Worm (Caenorhabditis elegans) whole organism, early embryonic: ENCODE data around the gene F55E10.4.

Experiments used
- aly-1 ChIP-seq: sonication (generic microtip); optimal IDR thresholded peaks from 2 replicates; lab custom pipeline; 2016; ENCODE audit warnings: missing genetic modification characterization, missing compliant biosample characterization
- ama-1 ChIP-seq: fragments of 150-350 bp; optimal IDR thresholded peaks from 2 replicates; lab custom pipeline; 2014
- ceh-13 ChIP-seq: fragments of 200-800 bp; sonication (Bioruptor generic); optimal IDR thresholded peaks from 2 replicates; lab custom pipeline; 2018; ENCODE audit warnings: mild to moderate bottlenecking, missing genetic modification characterization, missing compliant biosample characterization
- ceh-36 ChIP-seq: sonication (generic microtip); optimal IDR thresholded peaks from 2 replicates; lab custom pipeline; 2016; ENCODE audit warnings: missing genetic modification characterization, inconsistent platforms, missing compliant biosample characterization
- ets-7 ChIP-seq: sonication (generic microtip); optimal IDR thresholded peaks from 2 replicates; lab custom pipeline; 2016; ENCODE audit warnings: missing genotype, missing genetic modification characterization, missing compliant biosample characterization
- flt-1 ChIP-seq: fragments of 200-800 bp; sonication (Bioruptor generic); IDR thresholded peaks from 2 replicates; pipeline ENCODE4 v1.3.6; 2022; ENCODE audit warnings: missing genetic modification characterization, missing compliant biosample characterization
- hmbx-1 ChIP-seq: sonication (generic microtip); optimal IDR thresholded peaks from 2 replicates; lab custom pipeline; 2016; ENCODE audit warnings: mild to moderate bottlenecking, missing genetic modification characterization, missing compliant biosample characterization
- hmg-4 ChIP-seq: fragments of 200-800 bp; sonication (Bioruptor generic); optimal IDR thresholded peaks from 2 replicates; lab custom pipeline; 2018; ENCODE audit warnings: mild to moderate bottlenecking, missing genetic modification characterization, missing compliant biosample characterization
- hnd-1 ChIP-seq: sonication (generic microtip); optimal IDR thresholded peaks from 2 replicates; lab custom pipeline; 2016; ENCODE audit warnings: missing genetic modification characterization, missing compliant biosample characterization
- pes-1 ChIP-seq: fragments of 200-800 bp; sonication (Bioruptor generic); IDR thresholded peaks from 2 replicates; pipeline ENCODE4 v1.3.6; 2022; ENCODE audit warnings: missing genetic modification reagents, missing genetic modification characterization, missing compliant biosample characterization
- scrt-1 ChIP-seq: fragments of 200-800 bp; sonication (Bioruptor generic); IDR thresholded peaks from 2 replicates; pipeline ENCODE4 v1.3.6; 2022; ENCODE audit warnings: missing genetic modification characterization, missing compliant biosample characterization
- sea-1 ChIP-seq: fragments of 200-800 bp; sonication (Bioruptor generic); conservative IDR thresholded peaks from 2 replicates; pipeline ENCODE4 v1.3.6; 2022; ENCODE audit warnings: missing genetic modification characterization, missing compliant biosample characterization
- tbx-37 ChIP-seq: fragments of 200-800 bp; sonication (Bioruptor generic); conservative IDR thresholded peaks from 2 replicates; pipeline ENCODE4 v1.3.6; 2022; ENCODE audit warnings: missing genetic modification reagents, missing genetic modification characterization, missing compliant biosample characterization

DNA sequence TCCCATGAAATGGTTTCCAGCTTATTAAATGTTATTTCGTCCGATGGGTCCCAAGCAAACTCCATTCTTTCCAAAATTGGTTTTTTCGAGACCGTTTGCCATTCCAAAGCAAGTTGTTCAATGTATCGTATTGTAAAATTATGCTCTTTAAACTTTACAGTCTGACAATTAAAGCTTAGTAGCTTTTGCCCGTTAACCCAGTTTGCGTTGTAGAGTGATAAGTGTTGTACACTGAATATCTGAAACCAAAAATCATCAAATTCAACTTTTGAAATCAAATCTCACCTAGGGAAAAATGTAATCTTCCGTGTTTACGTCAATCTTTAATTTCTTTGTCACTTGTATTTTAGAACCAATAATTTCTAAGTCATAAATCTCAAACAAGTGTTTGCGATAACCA lies 30.4 kb downstream of the F55E10.4 start:
- TF ChIP-seq ceh-13 (no peak), ceh-36 (tag; lab: Kevin White, UChicago) (no peak), ama-1 (lab: Kevin White, UChicago) (no peak), pes-1 (GFP tag; lab: Robert Waterston, UW) (no peak), sea-1 (no peak), flt-1 (no peak), tbx-37 (no peak), hmbx-1 (tag; lab: Kevin White, UChicago) (no peak), ets-7 (tag; lab: Kevin White, UChicago) (no peak), scrt-1 (no peak), hmg-4 (GFP tag; lab: Kevin White, UChicago) (no peak), hnd-1 (no peak), aly-1 (tag; lab: Kevin White, UChicago) (no peak)
